Fruit fly (Drosophila melanogaster) whole organism, pupa: ENCODE data around the gene Mt2.
A peak's percentile ranks its signal among the peaks of the same experiment; 100 is the strongest.

ENCODE experiments used
- CG10348 ChIP-seq: fragments of 200-800 bp; sonication (Bioruptor generic); IDR thresholded peaks from 2 replicates; pipeline ENCODE4 v1.3.6; 2022; ENCODE audit warnings: missing biosample characterization, missing genetic modification characterization
- CG12605 ChIP-seq: fragments of 200-800 bp; sonication (Bioruptor generic); IDR thresholded peaks from 2 replicates; pipeline ENCODE4 v1.3.6; 2022; ENCODE audit warnings: missing biosample characterization, missing genetic modification characterization
- CG13204 ChIP-seq: fragments of 200-800 bp; sonication (Bioruptor generic); optimal IDR thresholded peaks from 2 replicates; lab custom pipeline; 2018; ENCODE audit warnings: missing biosample characterization, mild to moderate bottlenecking, missing genetic modification characterization, moderate library complexity
- CG14655 ChIP-seq: fragments of 200-800 bp; sonication (Bioruptor generic); optimal IDR thresholded peaks from 3 replicates; lab custom pipeline; 2017; ENCODE audit warnings: mild to moderate bottlenecking, missing biosample characterization, missing genetic modification reagents, missing genetic modification characterization
- CG15710 ChIP-seq: fragments of 200-800 bp; sonication (Bioruptor generic); optimal IDR thresholded peaks from 2 replicates; lab custom pipeline; 2018; ENCODE audit warnings: missing biosample characterization, mild to moderate bottlenecking, missing genetic modification characterization, moderate library complexity
- CG17806 ChIP-seq: fragments of 200-800 bp; sonication (Bioruptor generic); optimal IDR thresholded peaks from 2 replicates; lab custom pipeline; 2018; ENCODE audit warnings: missing biosample characterization, mild to moderate bottlenecking, missing genetic modification characterization, moderate library complexity
- CG32121 ChIP-seq: fragments of 200-800 bp; sonication (Bioruptor generic); IDR thresholded peaks from 2 replicates; pipeline ENCODE4 v1.3.6; 2022; ENCODE audit warnings: missing biosample characterization, missing genetic modification characterization
- CG34367 ChIP-seq: fragments of 200-800 bp; sonication (Bioruptor generic); optimal IDR thresholded peaks from 2 replicates; lab custom pipeline; 2018; ENCODE audit warnings: missing biosample characterization, mild to moderate bottlenecking, missing genetic modification characterization
- CG4496 ChIP-seq: fragments of 200-800 bp; sonication (Bioruptor generic); IDR thresholded peaks from 3 replicates; pipeline ENCODE4 v1.3.6; 2022; ENCODE audit warnings: missing biosample characterization, missing genetic modification characterization
- CG8159 ChIP-seq: fragments of 200-800 bp; sonication (Bioruptor generic); optimal IDR thresholded peaks from 3 replicates; lab custom pipeline; 2018; ENCODE audit warnings: missing biosample characterization, mild to moderate bottlenecking, missing genetic modification characterization, moderate library complexity
- CG8301 ChIP-seq: fragments of 200-800 bp; sonication (Bioruptor generic); optimal IDR thresholded peaks from 2 replicates; lab custom pipeline; 2018; ENCODE audit warnings: missing biosample characterization, mild to moderate bottlenecking, missing genetic modification characterization
- CG9948 ChIP-seq: fragments of 200-800 bp; sonication (Bioruptor generic); optimal IDR thresholded peaks from 2 replicates; lab custom pipeline; 2018; ENCODE audit warnings: missing biosample characterization, mild to moderate bottlenecking, missing genetic modification characterization, moderate library complexity
- D1 ChIP-seq: fragments of 200-800 bp; sonication (Bioruptor generic); optimal IDR thresholded peaks from 2 replicates; lab custom pipeline; 2018; ENCODE audit warnings: missing biosample characterization, mild to moderate bottlenecking, missing genetic modification characterization, moderate library complexity
- EcR ChIP-seq: fragments of 200-800 bp; sonication (Bioruptor generic); optimal IDR thresholded peaks from 3 replicates; lab custom pipeline; 2019; ENCODE audit warnings: missing biosample characterization, missing genetic modification characterization, mild to moderate bottlenecking, moderate library complexity, missing genetic modification reagents
- Ets98B ChIP-seq: fragments of 200-800 bp; sonication (Bioruptor generic); IDR thresholded peaks from 2 replicates; pipeline ENCODE4 v1.3.6; 2022; ENCODE audit warnings: missing biosample characterization, missing genetic modification characterization
- Pif1A ChIP-seq: fragments of 200-800 bp; sonication (Bioruptor generic); optimal IDR thresholded peaks from 3 replicates; lab custom pipeline; 2016; ENCODE audit warnings: missing biosample characterization, missing genetic modification characterization
- Pif1B ChIP-seq: fragments of 200-800 bp; sonication (Bioruptor generic); optimal IDR thresholded peaks from 3 replicates; lab custom pipeline; 2016; ENCODE audit warnings: missing biosample characterization, missing genetic modification characterization
- Snoo ChIP-seq: fragments of 200-800 bp; sonication (Bioruptor generic); optimal IDR thresholded peaks from 3 replicates; lab custom pipeline; 2017; ENCODE audit warnings: missing biosample characterization, mild to moderate bottlenecking, missing genetic modification characterization, inconsistent platforms
- fd96Ca ChIP-seq: fragments of 200-800 bp; sonication (Bioruptor generic); IDR thresholded peaks from 3 replicates; pipeline ENCODE4 v1.3.6; 2022; ENCODE audit warnings: missing biosample characterization, missing genetic modification characterization
- gl ChIP-seq: fragments of 200-800 bp; sonication (Bioruptor generic); optimal IDR thresholded peaks from 2 replicates; lab custom pipeline; 2018; ENCODE audit warnings: missing biosample characterization, mild to moderate bottlenecking, missing genetic modification characterization
- rn ChIP-seq: fragments of 200-800 bp; sonication (Bioruptor generic); IDR thresholded peaks from 2 replicates; pipeline ENCODE4 v1.3.6; 2022; ENCODE audit warnings: missing biosample characterization, missing genetic modification characterization

Gene Mt2

dm6 chr2L:12065683-12066386, 30.5 kb upstream of the Mt2 start:
- TF ChIP-seq CG14655 (GFP tag; lab: Kevin White, UChicago) (peak; percentile 99), Snoo (tag; lab: Kevin White, UChicago) (peak; percentile 83), Pif1A (GFP tag; lab: Kevin White, UChicago) (peak; percentile 89), CG4496 (GFP tag; lab: Robert Waterston, UW) (peak; percentile 93), gl (tag; lab: Kevin White, UChicago) (peak; percentile 50), CG8301 (tag; lab: Kevin White, UChicago) (peak; percentile 97), CG10348 (GFP tag; lab: Robert Waterston, UW) (peak; percentile 74), Ets98B (peak; percentile 90), CG8159 (peak; percentile 95), fd96Ca (GFP tag; lab: Robert Waterston, UW) (peak; percentile 84), CG13204 (GFP tag; lab: Kevin White, UChicago) (no peak), Pif1B (GFP tag; lab: Kevin White, UChicago) (peak; percentile 91), CG32121 (GFP tag; lab: Robert Waterston, UW) (peak; percentile 96), CG34367 (peak; percentile 84), CG9948 (tag; lab: Kevin White, UChicago) (peak; percentile 95), CG17806 (tag; lab: Kevin White, UChicago) (peak; percentile 94), rn (GFP tag; lab: Robert Waterston, UW) (peak; percentile 88), D1 (tag; lab: Kevin White, UChicago) (peak; percentile 93), CG12605 (GFP tag; lab: Robert Waterston, UW) (peak; percentile 94), EcR (GFP tag; lab: Kevin White, UChicago) (no peak), CG15710 (peak; percentile 94)

DNA sequence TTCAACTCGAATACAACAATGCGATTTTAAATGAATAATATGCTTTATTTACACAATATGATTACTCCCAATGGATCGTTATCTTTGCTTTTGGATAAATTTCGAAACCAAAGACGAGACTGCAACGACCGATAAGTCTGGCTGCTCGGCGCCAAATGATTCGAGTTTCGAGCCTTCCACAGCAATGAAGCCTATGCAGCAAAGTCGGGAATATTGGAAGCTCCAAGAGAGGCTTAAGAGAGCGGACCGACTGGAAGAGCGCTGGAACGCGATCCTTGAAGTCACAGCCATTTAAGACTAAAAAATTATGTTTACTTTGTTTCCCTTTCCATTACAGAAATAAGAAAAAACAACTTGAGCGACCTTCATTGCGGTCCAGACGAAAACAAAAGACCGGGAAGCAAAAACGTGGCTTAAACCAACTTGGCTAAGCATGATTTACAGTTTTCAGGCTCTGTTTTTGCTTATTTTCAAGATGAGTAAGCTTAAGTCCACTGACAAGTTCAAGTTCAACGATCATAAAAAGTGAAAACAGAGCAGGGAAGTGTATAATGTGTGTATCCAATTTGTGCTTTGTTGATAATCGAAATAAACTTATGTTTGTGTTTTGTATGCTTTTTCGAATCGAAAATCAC, 29.6 kb upstream of the Mt2 start, which contains the start of gene firl:
firl (minus strand) TSS at position 159 of the 635 bp plus-strand sequence.
- no peak for TF ChIP-seq D1 (tag; lab: Kevin White, UChicago)
- TF ChIP-seq gl (tag; lab: Kevin White, UChicago), result no peak
- no peak for TF ChIP-seq CG12605 (GFP tag; lab: Robert Waterston, UW)
- peak; percentile 79 for TF ChIP-seq EcR (GFP tag; lab: Kevin White, UChicago)
- TF ChIP-seq CG9948 (tag; lab: Kevin White, UChicago), result no peak
- no peak for TF ChIP-seq Ets98B
- TF ChIP-seq Snoo (tag; lab: Kevin White, UChicago), result no peak

- no peak for TF ChIP-seq CG9948 (tag; lab: Kevin White, UChicago)
- TF ChIP-seq CG17806 (tag; lab: Kevin White, UChicago), result no peak
- TF ChIP-seq CG15710, result no peak
- peak; percentile 25 for TF ChIP-seq CG8159
- peak; percentile 27; the same call in 1 of the 2 replicates for TF ChIP-seq CG32121 (GFP tag; lab: Robert Waterston, UW)
- TF ChIP-seq gl (tag; lab: Kevin White, UChicago), result no peak
- TF ChIP-seq Pif1A (GFP tag; lab: Kevin White, UChicago), result peak; percentile 50
- TF ChIP-seq CG4496 (GFP tag; lab: Robert Waterston, UW), result peak; percentile 57; the same call in 1 of the 3 replicates
- no peak for TF ChIP-seq EcR (GFP tag; lab: Kevin White, UChicago)
- no peak for TF ChIP-seq D1 (tag; lab: Kevin White, UChicago)
- peak; percentile 29 for TF ChIP-seq Snoo (tag; lab: Kevin White, UChicago)
- TF ChIP-seq, all 21 proteins: peak for 5
Measured at dm6 chr2L:12075850-12076249, 20.5 kb upstream of the Mt2 start, which contains the start of gene CG14947. Gene CG14947 (plus strand): TSS chr2L:12076100.

- no peak for TF ChIP-seq CG15710
- TF ChIP-seq fd96Ca (GFP tag; lab: Robert Waterston, UW), result no peak
- no peak for TF ChIP-seq gl (tag; lab: Kevin White, UChicago)
- no peak for TF ChIP-seq CG8301 (tag; lab: Kevin White, UChicago)
- TF ChIP-seq CG4496 (GFP tag; lab: Robert Waterston, UW), result no peak
- TF ChIP-seq Pif1A (GFP tag; lab: Kevin White, UChicago), result no peak
- TF ChIP-seq rn (GFP tag; lab: Robert Waterston, UW), result no peak
- no peak for TF ChIP-seq D1 (tag; lab: Kevin White, UChicago)
- no peak for TF ChIP-seq CG32121 (GFP tag; lab: Robert Waterston, UW)
- TF ChIP-seq CG13204 (GFP tag; lab: Kevin White, UChicago), result no peak
- TF ChIP-seq CG10348 (GFP tag; lab: Robert Waterston, UW), result no peak
- TF ChIP-seq CG14655 (GFP tag; lab: Kevin White, UChicago), result no peak
- TF ChIP-seq CG9948 (tag; lab: Kevin White, UChicago), result no peak
- no peak for TF ChIP-seq CG34367
- TF ChIP-seq EcR (GFP tag; lab: Kevin White, UChicago), result no peak
- TF ChIP-seq, all 21 proteins: peak for 0
Measured at dm6 chr2L:12078123-12078658, 18.1 kb upstream of the Mt2 start.

DNA sequence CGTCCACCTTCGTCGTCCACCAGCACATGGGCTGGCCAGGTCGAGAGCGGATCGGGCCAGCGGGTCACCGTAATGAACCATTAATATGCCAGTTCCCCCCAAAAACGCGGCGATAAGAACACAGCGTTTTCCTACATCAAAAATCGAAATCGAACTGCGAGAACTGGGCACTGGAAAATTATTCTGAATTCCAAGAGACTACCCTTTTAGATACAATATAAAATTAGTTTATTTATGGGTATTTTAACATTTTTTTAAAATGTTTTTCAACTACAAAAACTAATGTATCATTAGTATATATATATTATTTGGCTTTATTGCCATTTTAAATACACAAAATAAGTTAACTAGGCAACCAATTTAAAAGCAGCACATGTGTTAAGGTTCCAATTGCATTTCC, 17.6 kb upstream of the Mt2 start:
- no peak for TF ChIP-seq D1 (tag; lab: Kevin White, UChicago)
- TF ChIP-seq Pif1A (GFP tag; lab: Kevin White, UChicago), result no peak
